Fruit fly (Drosophila melanogaster) whole organism, embryonic: ENCODE data around the gene Muc96D.

Experiments
- Asciz ChIP-seq: fragments of 200-800 bp; sonication (Bioruptor generic); optimal IDR thresholded peaks from 2 replicates; lab custom pipeline; 2017; ENCODE audit warnings: missing biosample characterization, mild to moderate bottlenecking, missing genetic modification characterization, missing genetic modification reagents
- Atf6 ChIP-seq: fragments of 200-800 bp; sonication (Bioruptor generic); IDR thresholded peaks from 2 replicates; pipeline ENCODE4 v1.3.6; 2022; ENCODE audit warnings: missing biosample characterization, missing genetic modification characterization
- CG11398 ChIP-seq: fragments of 200-800 bp; sonication (Bioruptor generic); optimal IDR thresholded peaks from 2 replicates; lab custom pipeline; 2016; ENCODE audit warnings: missing biosample characterization, missing genetic modification characterization
- CG11504 ChIP-seq: fragments of 200-800 bp; sonication (Bioruptor generic); optimal IDR thresholded peaks from 3 replicates; lab custom pipeline; 2019; ENCODE audit warnings: missing biosample characterization, mild to moderate bottlenecking, missing genetic modification characterization, moderate library complexity
- CG12155 ChIP-seq: fragments of 200-800 bp; sonication (Bioruptor generic); optimal IDR thresholded peaks from 3 replicates; lab custom pipeline; 2016; ENCODE audit warnings: missing biosample characterization, missing genetic modification characterization
- CG1233 ChIP-seq: fragments of 200-800 bp; sonication (Bioruptor generic); optimal IDR thresholded peaks from 4 replicates; lab custom pipeline; 2018; ENCODE audit warnings: missing biosample characterization, mild to moderate bottlenecking, missing genetic modification characterization
- CG12659 ChIP-seq: fragments of 200-800 bp; sonication (Bioruptor generic); optimal IDR thresholded peaks from 3 replicates; lab custom pipeline; 2017; ENCODE audit warnings: mild to moderate bottlenecking, missing biosample characterization, missing genetic modification reagents, missing genetic modification characterization
- CG13775 ChIP-seq: fragments of 200-800 bp; sonication (Bioruptor generic); optimal IDR thresholded peaks from 3 replicates; lab custom pipeline; 2017; ENCODE audit warnings: missing biosample characterization, mild to moderate bottlenecking, missing genetic modification characterization
- CG15011 ChIP-seq: fragments of 200-800 bp; sonication (Bioruptor generic); optimal IDR thresholded peaks from 3 replicates; lab custom pipeline; 2018; ENCODE audit warnings: missing biosample characterization, mild to moderate bottlenecking, missing genetic modification characterization
- CG17361 ChIP-seq: fragments of 200-800 bp; sonication (Bioruptor generic); IDR thresholded peaks from 3 replicates; pipeline ENCODE4 v1.3.6; 2022; ENCODE audit warnings: missing biosample characterization, missing genetic modification characterization
- CG17568 ChIP-seq: fragments of 200-800 bp; sonication (Bioruptor generic); optimal IDR thresholded peaks from 2 replicates; lab custom pipeline; 2018; ENCODE audit warnings: missing biosample characterization, mild to moderate bottlenecking, missing genetic modification characterization, moderate library complexity
- CG18011 ChIP-seq: fragments of 200-800 bp; sonication (Bioruptor generic); optimal IDR thresholded peaks from 2 replicates; lab custom pipeline; 2017; ENCODE audit warnings: missing biosample characterization, missing genetic modification characterization, mild to moderate bottlenecking, moderate library complexity, missing genotype
- CG18599 ChIP-seq: fragments of 200-800 bp; sonication (Bioruptor generic); optimal IDR thresholded peaks from 3 replicates; lab custom pipeline; 2017; ENCODE audit warnings: missing biosample characterization, missing genetic modification characterization, mild to moderate bottlenecking, moderate library complexity, missing genetic modification reagents
- CG18619 ChIP-seq: fragments of 200-800 bp; sonication (Bioruptor generic); optimal IDR thresholded peaks from 3 replicates; lab custom pipeline; 2017; ENCODE audit warnings: missing biosample characterization, mild to moderate bottlenecking, missing genetic modification characterization
- CG2120 ChIP-seq: fragments of 200-800 bp; sonication (Bioruptor generic); optimal IDR thresholded peaks from 3 replicates; lab custom pipeline; 2016; ENCODE audit warnings: missing biosample characterization, missing genetic modification characterization
- CG2678 ChIP-seq: fragments of 200-800 bp; sonication (Bioruptor generic); optimal IDR thresholded peaks from 3 replicates; lab custom pipeline; 2019; ENCODE audit warnings: missing biosample characterization, mild to moderate bottlenecking, missing genetic modification characterization, moderate library complexity
- CG3281 ChIP-seq: fragments of 200-800 bp; sonication (Bioruptor generic); optimal IDR thresholded peaks from 3 replicates; lab custom pipeline; 2017; ENCODE audit warnings: missing biosample characterization, mild to moderate bottlenecking, missing genetic modification characterization
- CG33557 ChIP-seq: fragments of 200-800 bp; sonication (Bioruptor generic); optimal IDR thresholded peaks from 2 replicates; lab custom pipeline; 2019; ENCODE audit warnings: missing biosample characterization, mild to moderate bottlenecking, missing genetic modification characterization, moderate library complexity
- CG6654 ChIP-seq: fragments of 200-800 bp; sonication (Bioruptor generic); optimal IDR thresholded peaks from 2 replicates; lab custom pipeline; 2017; ENCODE audit warnings: missing biosample characterization, mild to moderate bottlenecking, missing genetic modification characterization
- CG6765 ChIP-seq: fragments of 200-800 bp; sonication (Bioruptor generic); optimal IDR thresholded peaks from 3 replicates; lab custom pipeline; 2017; ENCODE audit warnings: missing biosample characterization, mild to moderate bottlenecking, missing genetic modification characterization
- CG6813 ChIP-seq: fragments of 200-800 bp; sonication (Bioruptor generic); optimal IDR thresholded peaks from 2 replicates; lab custom pipeline; 2017; ENCODE audit warnings: missing biosample characterization, missing genetic modification characterization, mild to moderate bottlenecking, moderate library complexity, missing genetic modification reagents
- CG8281 ChIP-seq: fragments of 200-800 bp; sonication (Bioruptor generic); optimal IDR thresholded peaks from 2 replicates; lab custom pipeline; 2018; ENCODE audit warnings: missing biosample characterization, mild to moderate bottlenecking, missing genetic modification characterization, moderate library complexity
- D19B ChIP-seq: fragments of 200-800 bp; sonication (Bioruptor generic); optimal IDR thresholded peaks from 2 replicates; lab custom pipeline; 2017; ENCODE audit warnings: missing biosample characterization, mild to moderate bottlenecking, missing genetic modification characterization
- Fer1 ChIP-seq: fragments of 200-800 bp; sonication (Bioruptor generic); optimal IDR thresholded peaks from 2 replicates; lab custom pipeline; 2017; ENCODE audit warnings: missing biosample characterization, mild to moderate bottlenecking, missing genetic modification characterization
- Hmr ChIP-seq: fragments of 200-800 bp; sonication (Bioruptor generic); optimal IDR thresholded peaks from 3 replicates; lab custom pipeline; 2017; ENCODE audit warnings: mild to moderate bottlenecking, missing biosample characterization, missing genetic modification reagents, missing genetic modification characterization
- Hr51 ChIP-seq, 2 experiments: fragments of 200-800 bp; sonication (Bioruptor generic); optimal IDR thresholded peaks; 2 replicates in 1 of 2; 3 replicates in 1 of 2; lab custom pipeline; 2016 to 2018; ENCODE audit warnings: missing biosample characterization in 2 of 2, missing genetic modification characterization in 2 of 2, mild to moderate bottlenecking in 1 of 2, moderate library complexity in 1 of 2
- Jarid2 ChIP-seq: fragments of 200-800 bp; sonication (Bioruptor generic); optimal IDR thresholded peaks from 3 replicates; lab custom pipeline; 2017; ENCODE audit warnings: mild to moderate bottlenecking, missing biosample characterization, missing genetic modification reagents, missing genetic modification characterization
- Med ChIP-seq: fragments of 200-800 bp; sonication (Bioruptor generic); peaks from one replicate; lab custom pipeline; 2016; ENCODE audit warnings: missing biosample characterization, missing genetic modification characterization, mild to moderate bottlenecking, inconsistent platforms, moderate library complexity
- Meics ChIP-seq: fragments of 200-800 bp; sonication (Bioruptor generic); optimal IDR thresholded peaks from 2 replicates; lab custom pipeline; 2017; ENCODE audit warnings: missing biosample characterization, mild to moderate bottlenecking, missing genetic modification characterization
- Oli ChIP-seq: fragments of 200-800 bp; sonication (Bioruptor generic); optimal IDR thresholded peaks from 2 replicates; lab custom pipeline; 2018; ENCODE audit warnings: missing biosample characterization, mild to moderate bottlenecking, missing genetic modification characterization, moderate library complexity
- PHDP ChIP-seq: fragments of 200-800 bp; sonication (Bioruptor generic); optimal IDR thresholded peaks from 3 replicates; lab custom pipeline; 2018; ENCODE audit warnings: missing biosample characterization, mild to moderate bottlenecking, missing genetic modification characterization, moderate library complexity
- az2 ChIP-seq: fragments of 200-800 bp; sonication (Bioruptor generic); optimal IDR thresholded peaks from 3 replicates; lab custom pipeline; 2016; ENCODE audit warnings: missing biosample characterization, missing genetic modification characterization
- caup ChIP-seq: fragments of 200-800 bp; sonication (Bioruptor generic); optimal IDR thresholded peaks from 3 replicates; lab custom pipeline; 2017; ENCODE audit warnings: missing biosample characterization, mild to moderate bottlenecking, missing genetic modification characterization, moderate library complexity; ENCODE audit not compliant: severe bottlenecking
- exex ChIP-seq: fragments of 200-800 bp; sonication (Bioruptor generic); optimal IDR thresholded peaks from 4 replicates; lab custom pipeline; 2018; ENCODE audit warnings: missing biosample characterization, mild to moderate bottlenecking, missing genetic modification characterization, moderate library complexity
- eyg ChIP-seq: fragments of 200-800 bp; sonication (Bioruptor generic); optimal IDR thresholded peaks from 3 replicates; lab custom pipeline; 2016; ENCODE audit warnings: missing biosample characterization, missing genetic modification characterization
- gem ChIP-seq: fragments of 200-800 bp; sonication (Bioruptor generic); optimal IDR thresholded peaks from 2 replicates; lab custom pipeline; 2019; ENCODE audit warnings: missing biosample characterization, mild to moderate bottlenecking, missing genetic modification characterization, moderate library complexity
- lab ChIP-seq: fragments of 200-800 bp; sonication (Bioruptor generic); optimal IDR thresholded peaks from 3 replicates; lab custom pipeline; 2017; ENCODE audit warnings: missing biosample characterization, missing genetic modification characterization, mild to moderate bottlenecking, moderate library complexity, missing genetic modification reagents
- lilli ChIP-seq: fragments of 200-800 bp; sonication (Bioruptor generic); optimal IDR thresholded peaks from 3 replicates; lab custom pipeline; 2016; ENCODE audit warnings: missing biosample characterization, missing genetic modification characterization
- nau ChIP-seq: fragments of 200-800 bp; sonication (Bioruptor generic); optimal IDR thresholded peaks from 3 replicates; lab custom pipeline; 2017; ENCODE audit warnings: missing biosample characterization, mild to moderate bottlenecking, missing genetic modification characterization, missing genetic modification reagents
- oc ChIP-seq: fragments of 200-800 bp; sonication (Bioruptor generic); optimal IDR thresholded peaks from 2 replicates; lab custom pipeline; 2018; ENCODE audit warnings: missing biosample characterization, mild to moderate bottlenecking, missing genetic modification characterization, moderate library complexity
- schlank ChIP-seq: fragments of 200-800 bp; sonication (Bioruptor generic); optimal IDR thresholded peaks from 2 replicates; lab custom pipeline; 2018; ENCODE audit warnings: missing biosample characterization, mild to moderate bottlenecking, missing genetic modification characterization
- scrt ChIP-seq: fragments of 200-800 bp; sonication (Bioruptor generic); optimal IDR thresholded peaks from 2 replicates; lab custom pipeline; 2018; ENCODE audit warnings: missing biosample characterization, mild to moderate bottlenecking, missing genetic modification characterization, moderate library complexity
- slbo ChIP-seq: fragments of 200-800 bp; sonication (Bioruptor generic); IDR thresholded peaks from 2 replicates; pipeline ENCODE4 v1.3.6; 2022; ENCODE audit warnings: missing biosample characterization, missing genetic modification characterization
- unpg ChIP-seq: fragments of 200-800 bp; sonication (Bioruptor generic); optimal IDR thresholded peaks from 3 replicates; lab custom pipeline; 2018; ENCODE audit warnings: missing biosample characterization, mild to moderate bottlenecking, missing genetic modification characterization, moderate library complexity

The Muc96D gene

dm6 chr3R:25400545-25400944 lies at the start of gene Muc96D:
TSS of gene Muc96D (minus strand) at chr3R:25400645.
- no peak for TF ChIP-seq CG13775 (GFP tag; lab: Kevin White, UChicago)

DNA sequence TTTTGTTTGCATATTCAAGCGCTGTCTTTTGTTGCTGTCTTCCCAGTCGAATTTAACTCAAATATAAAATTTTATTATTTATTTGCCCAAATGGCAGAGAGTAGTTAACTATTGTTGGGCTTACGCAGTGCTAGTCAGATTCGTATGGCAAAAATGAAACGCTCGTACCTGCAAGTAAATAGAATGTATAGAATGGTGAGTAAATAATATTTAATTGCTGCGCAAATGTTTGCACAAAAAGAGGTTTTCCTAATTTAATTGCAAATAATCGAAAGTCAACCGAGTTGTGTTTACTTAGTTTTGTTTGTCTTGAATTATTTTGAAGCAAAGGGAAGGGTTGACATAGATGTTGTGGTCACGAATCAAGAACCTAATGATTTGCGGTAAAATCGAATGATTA lies 48.3 kb upstream of the Muc96D start:
- TF ChIP-seq Asciz (GFP tag; lab: Kevin White, UChicago) = peak; percentile 38
- TF ChIP-seq Hmr (GFP tag; lab: Kevin White, UChicago) = peak; percentile 35
- TF ChIP-seq Jarid2 (GFP tag; lab: Kevin White, UChicago) = peak; percentile 26
- TF ChIP-seq CG2120 = peak; percentile 2
- TF ChIP-seq schlank (tag; lab: Kevin White, UChicago) = peak; percentile 35
- TF ChIP-seq caup (GFP tag; lab: Kevin White, UChicago) = peak; percentile 17
- TF ChIP-seq Oli (tag; lab: Kevin White, UChicago) = no peak
- TF ChIP-seq CG2678 (tag; lab: Kevin White, UChicago) = peak; percentile 48
- TF ChIP-seq Fer1 (GFP tag; lab: Kevin White, UChicago) = peak; percentile 39
- TF ChIP-seq CG15011 = peak; percentile 28
- TF ChIP-seq PHDP (tag; lab: Kevin White, UChicago) = peak; percentile 42
- peak; percentile 9 for TF ChIP-seq Meics (GFP tag; lab: Kevin White, UChicago)
- TF ChIP-seq az2 (GFP tag; lab: Kevin White, UChicago) = no peak
- TF ChIP-seq CG1233 (GFP tag; lab: Kevin White, UChicago) = peak; percentile 23
- no peak for TF ChIP-seq CG8281
- peak; percentile 7 for TF ChIP-seq eyg (GFP tag; lab: Kevin White, UChicago)
- peak; percentile 12 for TF ChIP-seq exex (tag; lab: Kevin White, UChicago)
- TF ChIP-seq CG18599 = peak; percentile 32
- peak; percentile 74 for TF ChIP-seq Med (GFP tag; lab: Kevin White, UChicago)
- TF ChIP-seq CG12659 (GFP tag; lab: Kevin White, UChicago) = no peak
- no peak for TF ChIP-seq lilli
- TF ChIP-seq Hr51 (GFP tag; optimal IDR thresholded peaks at IDR 0.05; lab: Kevin White, UChicago) = no peak
- no peak for TF ChIP-seq CG11398
- TF ChIP-seq CG3281 (GFP tag; lab: Kevin White, UChicago) = peak; percentile 37
- peak; percentile 11 for TF ChIP-seq CG18011
- TF ChIP-seq nau (GFP tag; lab: Kevin White, UChicago) = peak; percentile 42
- peak; percentile 11 for TF ChIP-seq CG6813 (GFP tag; lab: Kevin White, UChicago)
- TF ChIP-seq CG33557 = no peak
- TF ChIP-seq CG17568 = peak; percentile 9
- TF ChIP-seq CG11504 = peak; percentile 17
- TF ChIP-seq CG18619 (GFP tag; lab: Kevin White, UChicago) = peak; percentile 10
- TF ChIP-seq Atf6 (GFP tag; lab: Robert Waterston, UW) = 0 out of 2 replicates have a peak, but pooled peaks have one; percentile 36
- TF ChIP-seq slbo (GFP tag; lab: Robert Waterston, UW) = no peak
- peak; percentile 13 for TF ChIP-seq gem
- TF ChIP-seq scrt (GFP tag; lab: Kevin White, UChicago) = peak; percentile 4
- no peak for TF ChIP-seq oc (tag; lab: Kevin White, UChicago)
- TF ChIP-seq D19B (GFP tag; lab: Kevin White, UChicago) = peak; percentile 11
- no peak for TF ChIP-seq CG12155 (GFP tag; lab: Kevin White, UChicago)
- TF ChIP-seq CG6765 = peak; percentile 23
- TF ChIP-seq unpg = peak; percentile 7
- TF ChIP-seq CG6654 (GFP tag; lab: Kevin White, UChicago) = no peak
- peak; percentile 43 for TF ChIP-seq lab (GFP tag; lab: Kevin White, UChicago)
- 0 out of 3 replicates have a peak, but pooled peaks have one; percentile 17 for TF ChIP-seq CG17361 (GFP tag; lab: Robert Waterston, UW)
